Worm (Caenorhabditis elegans) whole organism, L3 larva: ENCODE measurements around the gene tbx-43.
A peak's percentile ranks its signal among the peaks of the same experiment; 100 is the strongest.

Experiments
- R02D3.7 ChIP-seq: fragments of 150-350 bp; optimal IDR thresholded peaks from 2 replicates; lab custom pipeline; 2014; ENCODE audit warnings: missing biosample characterization, missing genetic modification characterization
- ZK546.5 ChIP-seq: sonication (generic microtip); optimal IDR thresholded peaks from 2 replicates; lab custom pipeline; 2017; ENCODE audit warnings: missing biosample characterization, missing genetic modification characterization
- ama-1 ChIP-seq: fragments of 150-350 bp; optimal IDR thresholded peaks from 2 replicates; lab custom pipeline; 2018
- ceh-82 ChIP-seq: fragments of 150-350 bp; optimal IDR thresholded peaks from 2 replicates; lab custom pipeline; 2014; ENCODE audit warnings: missing biosample characterization, missing genetic modification characterization
- egl-27 ChIP-seq: sonication (generic microtip); optimal IDR thresholded peaks from 4 replicates; lab custom pipeline; 2017; ENCODE audit warnings: missing biosample characterization, missing genetic modification reagents, missing genetic modification characterization
- elt-1 ChIP-seq: fragments of 150-350 bp; optimal IDR thresholded peaks from 2 replicates; lab custom pipeline; 2014; ENCODE audit warnings: missing biosample characterization, missing genetic modification characterization
- elt-3 ChIP-seq, 3 experiments: fragments of 150-350 bp in 1 of 3; sonication (generic microtip) in 2 of 3; optimal IDR thresholded peaks; 2 replicates in 2 of 3; 4 replicates in 1 of 3; lab custom pipeline; 2014 to 2017; ENCODE audit warnings: missing biosample characterization in 3 of 3, missing genetic modification characterization in 3 of 3
- fkh-10 ChIP-seq: sonication (generic microtip); optimal IDR thresholded peaks from 2 replicates; lab custom pipeline; 2017; ENCODE audit warnings: missing biosample characterization, missing genetic modification reagents, missing genetic modification characterization
- fkh-2 ChIP-seq: fragments of 150-350 bp; optimal IDR thresholded peaks from 2 replicates; lab custom pipeline; 2014; ENCODE audit warnings: missing biosample characterization, missing genetic modification reagents, missing genetic modification characterization
- fos-1 ChIP-seq: fragments of 150-350 bp; optimal IDR thresholded peaks from 2 replicates; lab custom pipeline; 2014; ENCODE audit warnings: missing biosample characterization, missing genetic modification characterization
- hmg-11 ChIP-seq: sonication (generic microtip); optimal IDR thresholded peaks from 2 replicates; lab custom pipeline; 2016; ENCODE audit warnings: missing genetic modification characterization, missing compliant biosample characterization
- jun-1 ChIP-seq: fragments of 150-350 bp; optimal IDR thresholded peaks from 2 replicates; lab custom pipeline; 2014; ENCODE audit warnings: missing biosample characterization, missing genetic modification reagents, missing genetic modification characterization
- lin-15B ChIP-seq: fragments of 150-350 bp; optimal IDR thresholded peaks from 2 replicates; lab custom pipeline; 2014; ENCODE audit warnings: missing biosample characterization, missing genetic modification characterization
- lin-39 ChIP-seq: fragments of 150-350 bp; optimal IDR thresholded peaks from 2 replicates; lab custom pipeline; 2018; ENCODE audit warnings: missing biosample characterization, missing genetic modification reagents, missing genetic modification characterization
- lsy-12 ChIP-seq: sonication (generic microtip); optimal IDR thresholded peaks from 2 replicates; lab custom pipeline; 2016; ENCODE audit warnings: mild to moderate bottlenecking, missing genetic modification characterization, missing compliant biosample characterization
- nhr-11 ChIP-seq: fragments of 150-350 bp; optimal IDR thresholded peaks from 2 replicates; lab custom pipeline; 2014; ENCODE audit warnings: missing biosample characterization, missing genetic modification characterization
- nhr-23 ChIP-seq: fragments of 150-350 bp; optimal IDR thresholded peaks from 2 replicates; lab custom pipeline; 2014; ENCODE audit warnings: missing biosample characterization, missing genetic modification reagents, missing genetic modification characterization
- nhr-237 ChIP-seq: fragments of 150-350 bp; optimal IDR thresholded peaks from 2 replicates; lab custom pipeline; 2014; ENCODE audit warnings: missing biosample characterization, missing genetic modification characterization
- nhr-25 ChIP-seq: sonication (generic microtip); optimal IDR thresholded peaks from 2 replicates; lab custom pipeline; 2017; ENCODE audit warnings: missing biosample characterization, missing genetic modification characterization
- nhr-28 ChIP-seq: fragments of 150-350 bp; optimal IDR thresholded peaks from 2 replicates; lab custom pipeline; 2014; ENCODE audit warnings: missing biosample characterization, missing genetic modification characterization
- nhr-67 ChIP-seq: fragments of 150-350 bp; optimal IDR thresholded peaks from 2 replicates; lab custom pipeline; 2014; ENCODE audit warnings: missing biosample characterization, missing genetic modification characterization
- nhr-76 ChIP-seq: fragments of 150-350 bp; sonication (generic microtip); optimal IDR thresholded peaks from 5 replicates; lab custom pipeline; 2014; ENCODE audit warnings: missing biosample characterization, missing genetic modification characterization
- nhr-77 ChIP-seq: fragments of 150-350 bp; optimal IDR thresholded peaks from 2 replicates; lab custom pipeline; 2014; ENCODE audit warnings: missing biosample characterization, missing genetic modification characterization
- pha-4 ChIP-seq: fragments of 150-350 bp; optimal IDR thresholded peaks from 2 replicates; lab custom pipeline; 2014; ENCODE audit warnings: missing biosample characterization, missing genetic modification reagents, missing genetic modification characterization
- pqm-1 ChIP-seq: fragments of 150-350 bp; optimal IDR thresholded peaks from 2 replicates; lab custom pipeline; 2017; ENCODE audit warnings: missing biosample characterization, missing genetic modification characterization, inconsistent platforms
- sea-2 ChIP-seq: fragments of 150-350 bp; sonication (generic microtip); optimal IDR thresholded peaks from 4 replicates; lab custom pipeline; 2014; ENCODE audit warnings: missing biosample characterization, missing genetic modification reagents, missing genetic modification characterization
- snpc-4 ChIP-seq: fragments of 150-350 bp; optimal IDR thresholded peaks from 2 replicates; lab custom pipeline; 2014; ENCODE audit warnings: missing biosample characterization, missing genetic modification characterization
- unc-39 ChIP-seq: sonication (generic microtip); optimal IDR thresholded peaks from 4 replicates; lab custom pipeline; 2017; ENCODE audit warnings: missing biosample characterization, missing genetic modification characterization
- unc-62 ChIP-seq: fragments of 150-350 bp; sonication (generic microtip); optimal IDR thresholded peaks from 4 replicates; lab custom pipeline; 2014; ENCODE audit warnings: missing biosample characterization, missing genetic modification reagents, missing genetic modification characterization
- zag-1 ChIP-seq: fragments of 150-350 bp; optimal IDR thresholded peaks from 2 replicates; lab custom pipeline; 2014; ENCODE audit warnings: missing biosample characterization, missing genetic modification characterization
- ztf-11 ChIP-seq: fragments of 150-350 bp; optimal IDR thresholded peaks from 2 replicates; lab custom pipeline; 2014; ENCODE audit warnings: missing biosample characterization, missing genetic modification characterization
- ztf-4 ChIP-seq: fragments of 150-350 bp; optimal IDR thresholded peaks from 2 replicates; lab custom pipeline; 2014; ENCODE audit warnings: missing biosample characterization, missing genetic modification characterization

Gene tbx-43

DNA sequence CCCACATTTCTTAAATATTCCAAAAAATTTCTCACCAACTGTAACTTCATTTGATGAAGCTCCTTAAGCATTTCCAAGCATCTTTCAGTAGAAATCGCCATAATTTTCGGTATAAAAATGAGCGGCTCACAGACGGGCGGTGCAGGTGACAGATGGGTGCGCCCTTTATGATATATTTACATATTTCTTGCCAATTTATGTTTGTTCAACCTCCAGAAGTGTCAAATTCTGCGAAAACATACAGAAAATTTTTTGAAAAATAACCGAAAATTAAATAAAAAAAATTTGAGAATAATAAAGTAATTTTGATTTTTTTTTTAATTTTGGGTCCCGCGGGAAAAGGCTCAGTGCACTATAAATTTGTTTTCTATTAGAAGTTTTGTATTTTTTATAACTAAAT lies 15.1 kb downstream of the tbx-43 start, which contains the start of gene Y46E12A.3:
Gene Y46E12A.3, minus strand, starts transcription at position 101 of the 400 bp plus-strand sequence.
- TF ChIP-seq fkh-2 (tag; lab: Kevin White, UChicago): no peak
- no peak for TF ChIP-seq nhr-67 (tag; lab: Kevin White, UChicago)
- no peak for TF ChIP-seq pqm-1 (tag; lab: Kevin White, UChicago)
- no peak for TF ChIP-seq lin-39 (tag; lab: Kevin White, UChicago)
- no peak for TF ChIP-seq elt-1 (tag; lab: Kevin White, UChicago)
- no peak for TF ChIP-seq ama-1
- TF ChIP-seq zag-1 (tag; lab: Kevin White, UChicago): no peak
- TF ChIP-seq nhr-23 (tag; lab: Kevin White, UChicago): no peak
- TF ChIP-seq elt-3 (tag; optimal IDR thresholded peaks at IDR 0.05; lab: Kevin White, UChicago): no peak
- TF ChIP-seq ztf-11 (tag; lab: Kevin White, UChicago): no peak
- no peak for TF ChIP-seq snpc-4 (tag; lab: Kevin White, UChicago)
- no peak for TF ChIP-seq R02D3.7 (tag; lab: Kevin White, UChicago)
- no peak for TF ChIP-seq unc-39 (tag; lab: Kevin White, UChicago)
- no peak for TF ChIP-seq fkh-10 (GFP tag; lab: Kevin White, UChicago)
- TF ChIP-seq nhr-28: no peak

DNA sequence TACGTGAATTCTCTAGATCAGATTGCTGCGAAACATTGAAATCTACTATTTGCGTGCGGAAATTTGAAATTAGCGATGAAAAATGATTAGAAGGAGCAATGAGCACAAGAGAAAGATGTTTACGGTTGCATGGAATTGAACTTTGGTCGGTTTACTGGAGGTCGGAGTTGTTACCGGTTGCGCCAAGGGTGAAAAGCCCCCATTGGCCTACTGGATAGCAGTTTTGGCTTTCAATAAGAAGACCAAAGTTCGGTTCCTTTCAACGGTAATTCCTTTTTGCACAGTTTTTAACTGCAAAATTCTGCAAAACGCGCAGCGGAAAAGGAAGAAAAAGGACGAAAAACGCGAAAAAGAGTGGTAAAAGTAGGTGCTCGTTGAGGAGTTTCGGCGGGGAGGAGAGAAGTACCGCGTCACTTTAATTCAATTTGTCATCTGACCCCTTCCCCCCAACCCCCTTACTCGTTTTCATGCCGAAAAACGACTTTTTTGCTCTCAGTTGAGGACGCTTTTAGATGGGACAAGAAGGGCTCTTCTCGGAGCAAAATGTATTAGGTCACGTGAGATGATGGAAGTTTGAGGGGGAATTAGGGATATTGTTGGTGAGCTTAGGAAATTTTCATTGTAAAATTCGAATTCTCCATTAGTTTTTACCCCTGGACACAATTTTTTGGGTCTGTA lies 24.3 kb downstream of the tbx-43 start:
- TF ChIP-seq ceh-82 (no peak), fkh-10 (GFP tag; lab: Kevin White, UChicago) (peak; percentile 72), unc-39 (tag; lab: Kevin White, UChicago) (no peak), nhr-76 (tag; lab: Kevin White, UChicago) (no peak), lin-15B (tag; lab: Kevin White, UChicago) (no peak), jun-1 (tag; lab: Kevin White, UChicago) (no peak)

DNA sequence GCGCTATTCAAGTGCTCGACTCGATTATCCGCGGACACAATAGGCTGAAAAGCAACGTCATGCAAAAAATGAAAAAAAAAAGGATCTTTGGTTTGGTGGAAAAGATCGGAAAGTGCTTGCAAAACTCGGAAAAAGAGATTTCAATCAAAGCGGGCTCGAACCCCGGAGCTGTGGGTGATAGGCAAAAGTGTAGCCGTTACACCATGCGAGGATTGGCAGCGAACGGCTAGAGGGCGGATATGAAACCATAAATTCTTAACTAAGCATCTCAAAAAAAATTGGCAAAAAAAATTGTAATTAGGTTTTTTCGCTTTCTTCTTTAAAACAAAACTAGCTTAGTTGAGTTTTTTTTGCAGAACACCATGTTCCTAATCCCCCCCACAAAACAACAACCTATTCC lies 25.4 kb downstream of the tbx-43 start:
- TF ChIP-seq nhr-25: no peak
- no peak for TF ChIP-seq elt-1 (tag; lab: Kevin White, UChicago)
- TF ChIP-seq, all 47 proteins: peak for 0

DNA sequence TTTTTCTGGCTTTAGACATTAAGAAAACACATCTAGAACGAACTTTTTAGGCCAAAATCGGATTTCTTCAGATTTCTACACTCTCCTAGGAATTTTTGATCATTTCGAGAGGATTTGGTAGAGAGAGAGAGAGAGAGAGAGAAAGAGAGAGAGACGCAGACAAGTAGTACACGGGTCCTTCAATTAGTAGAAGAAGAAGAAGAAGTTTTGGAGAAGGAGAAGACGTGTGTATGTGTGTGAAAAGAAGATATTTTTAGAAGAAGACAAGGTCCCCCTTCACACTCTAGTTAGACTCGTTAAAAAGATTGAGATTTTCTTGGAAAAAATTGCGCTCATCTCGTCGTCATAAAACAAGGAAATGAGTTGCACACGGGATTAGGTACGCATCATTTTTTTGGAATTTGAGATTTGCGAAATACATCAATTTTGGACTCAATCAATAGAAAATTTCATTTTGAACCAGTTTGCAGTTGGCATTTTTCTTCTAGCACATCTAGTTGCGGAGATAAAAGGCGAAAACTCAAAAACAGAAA lies 26.3 kb downstream of the tbx-43 start:
- no peak for TF ChIP-seq nhr-25
- no peak for TF ChIP-seq pha-4
- no peak for TF ChIP-seq ceh-82
- TF ChIP-seq elt-3 (tag; optimal IDR thresholded peaks at IDR 0.05; lab: Kevin White, UChicago): no peak
- no peak for TF ChIP-seq nhr-28
- TF ChIP-seq lsy-12: no peak
- no peak for TF ChIP-seq pqm-1 (tag; lab: Kevin White, UChicago)
- no peak for TF ChIP-seq unc-62
- TF ChIP-seq fkh-2 (tag; lab: Kevin White, UChicago): no peak

DNA sequence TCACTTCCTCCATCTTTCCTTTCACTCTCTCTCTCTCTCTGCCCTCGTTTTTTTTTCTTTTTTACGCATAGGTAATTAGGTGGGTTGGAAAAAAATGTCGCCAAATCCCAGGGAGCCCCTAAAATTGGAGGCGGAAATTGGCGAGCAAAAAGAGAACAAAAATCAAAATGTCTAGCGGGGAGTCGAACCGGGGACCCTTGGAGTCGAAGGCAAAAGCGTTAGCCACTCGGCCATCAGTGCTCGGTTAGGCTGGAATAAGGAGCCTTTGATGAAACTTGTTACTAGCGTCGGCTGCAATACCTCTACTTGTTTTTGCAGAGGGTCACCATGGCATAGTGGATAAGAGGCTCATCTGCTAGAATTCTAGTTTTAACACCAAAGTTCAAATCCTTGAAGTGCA lies 26.8 kb downstream of the tbx-43 start:
- TF ChIP-seq hmg-11 (no peak), nhr-11 (tag; lab: Kevin White, UChicago) (no peak), nhr-76 (tag; lab: Kevin White, UChicago) (no peak), nhr-23 (tag; lab: Kevin White, UChicago) (no peak), sea-2 (GFP tag; lab: Kevin White, UChicago) (no peak), fkh-10 (GFP tag; lab: Kevin White, UChicago) (no peak), snpc-4 (tag; lab: Kevin White, UChicago) (no peak), lsy-12 (no peak), nhr-67 (tag; lab: Kevin White, UChicago) (no peak), nhr-237 (no peak), egl-27 (tag; lab: Kevin White, UChicago) (no peak), fos-1 (no peak), ztf-4 (no peak), unc-39 (tag; lab: Kevin White, UChicago) (no peak), jun-1 (tag; lab: Kevin White, UChicago) (no peak), nhr-77 (tag; lab: Kevin White, UChicago) (no peak), ZK546.5 (tag; lab: Kevin White, UChicago) (no peak)
- TF ChIP-seq, all 47 proteins: peak for 0
